Worm (Caenorhabditis elegans) whole organism, L4/young adult: ENCODE measurements around the gene rpl-42.

Source experiments
- W03F9.2 ChIP-seq: fragments of 150-350 bp; optimal IDR thresholded peaks from 2 replicates; lab custom pipeline; 2014; ENCODE audit warnings: missing biosample characterization, missing genetic modification characterization
- dao-5 ChIP-seq: sonication (generic microtip); optimal IDR thresholded peaks from 2 replicates; lab custom pipeline; 2016; ENCODE audit warnings: missing genotype, missing genetic modification characterization, moderate library complexity, missing compliant biosample characterization
- him-1 ChIP-seq: sonication (generic microtip); optimal IDR thresholded peaks from 2 replicates; lab custom pipeline; 2016; ENCODE audit warnings: missing genotype, missing genetic modification reagents, missing genetic modification characterization, missing compliant biosample characterization

ce11 chrII:11048930-11049329 is 43.6 kb upstream of the rpl-42 start, which contains the start of gene F33A8.4:
- TF ChIP-seq W03F9.2 = no peak
- no peak for TF ChIP-seq him-1 (tag; lab: Kevin White, UChicago)
- TF ChIP-seq dao-5 (tag; lab: Kevin White, UChicago) = no peak
